Worm (Caenorhabditis elegans) whole organism, L2 larva: Measurements from ENCODE around the gene dur-1.

Source experiments
- C34F6.9 ChIP-seq: fragments of 150-350 bp; optimal IDR thresholded peaks from 2 replicates; lab custom pipeline; 2014; ENCODE audit warnings: missing biosample characterization, missing genetic modification characterization
- F13H6.1 ChIP-seq: sonication (generic microtip); optimal IDR thresholded peaks from 2 replicates; lab custom pipeline; 2016; ENCODE audit warnings: missing genetic modification characterization, missing compliant biosample characterization
- ZK546.5 ChIP-seq: sonication (generic microtip); optimal IDR thresholded peaks from 2 replicates; lab custom pipeline; 2017; ENCODE audit warnings: missing biosample characterization, missing genetic modification characterization
- alr-1 ChIP-seq: fragments of 150-350 bp; optimal IDR thresholded peaks from 2 replicates; lab custom pipeline; 2014; ENCODE audit warnings: missing biosample characterization, missing genetic modification characterization
- aly-2 ChIP-seq: fragments of 150-350 bp; optimal IDR thresholded peaks from 2 replicates; lab custom pipeline; 2014; ENCODE audit warnings: missing biosample characterization, missing genetic modification characterization
- ama-1 ChIP-seq: fragments of 150-350 bp; optimal IDR thresholded peaks from 2 replicates; lab custom pipeline; 2018; ENCODE audit warnings: inconsistent platforms
- blmp-1 ChIP-seq: sonication (generic microtip); optimal IDR thresholded peaks from 2 replicates; lab custom pipeline; 2017; ENCODE audit warnings: missing genetic modification characterization, mild to moderate bottlenecking, missing compliant biosample characterization, antibody characterized with exemption, moderate library complexity; ENCODE audit not compliant: insufficient read depth
- ceh-16 ChIP-seq: fragments of 150-350 bp; optimal IDR thresholded peaks from 2 replicates; lab custom pipeline; 2014; ENCODE audit warnings: missing biosample characterization, missing genetic modification characterization
- ceh-82 ChIP-seq: fragments of 150-350 bp; optimal IDR thresholded peaks from 2 replicates; lab custom pipeline; 2014; ENCODE audit warnings: missing biosample characterization, missing genetic modification characterization
- crh-2 ChIP-seq: sonication (generic microtip); optimal IDR thresholded peaks from 2 replicates; lab custom pipeline; 2017; ENCODE audit warnings: missing biosample characterization, missing genetic modification characterization
- dmd-4 ChIP-seq: sonication (generic microtip); optimal IDR thresholded peaks from 2 replicates; lab custom pipeline; 2017; ENCODE audit warnings: missing biosample characterization, missing genetic modification characterization
- egl-27 ChIP-seq: sonication (generic microtip); optimal IDR thresholded peaks from 3 replicates; lab custom pipeline; 2017; ENCODE audit warnings: missing biosample characterization, missing genetic modification reagents, missing genetic modification characterization
- elt-1 ChIP-seq: fragments of 150-350 bp; optimal IDR thresholded peaks from 2 replicates; lab custom pipeline; 2014; ENCODE audit warnings: missing biosample characterization, missing genetic modification characterization
- elt-3 ChIP-seq: sonication (generic microtip); optimal IDR thresholded peaks from 2 replicates; lab custom pipeline; 2017; ENCODE audit warnings: missing biosample characterization, missing genetic modification characterization
- fos-1 ChIP-seq: fragments of 150-350 bp; optimal IDR thresholded peaks from 2 replicates; lab custom pipeline; 2014; ENCODE audit warnings: missing biosample characterization, missing genetic modification characterization
- gmeb-1 ChIP-seq: fragments of 150-350 bp; optimal IDR thresholded peaks from 2 replicates; lab custom pipeline; 2014; ENCODE audit warnings: missing biosample characterization, missing genetic modification characterization
- lin-13 ChIP-seq: fragments of 150-350 bp; optimal IDR thresholded peaks from 2 replicates; lab custom pipeline; 2014; ENCODE audit warnings: missing biosample characterization, missing genetic modification reagents, missing genetic modification characterization
- lin-39 ChIP-seq: fragments of 150-350 bp; optimal IDR thresholded peaks from 2 replicates; lab custom pipeline; 2014; ENCODE audit warnings: missing biosample characterization, missing genetic modification reagents, missing genetic modification characterization
- lsy-2 ChIP-seq, 2 experiments: fragments of 150-350 bp in 1 of 2; sonication (generic microtip) in 1 of 2; optimal IDR thresholded peaks; 2 replicates each; lab custom pipeline; 2014 to 2017; ENCODE audit warnings: missing biosample characterization in 2 of 2, missing genetic modification characterization in 2 of 2
- mab-5 ChIP-seq: fragments of 150-350 bp; optimal IDR thresholded peaks from 2 replicates; lab custom pipeline; 2014; ENCODE audit warnings: missing biosample characterization, missing genetic modification characterization
- mbf-1 ChIP-seq: sonication (generic microtip); optimal IDR thresholded peaks from 2 replicates; lab custom pipeline; 2017; ENCODE audit warnings: missing biosample characterization, missing genetic modification characterization
- mdl-1 ChIP-seq, 2 experiments: fragments of 150-350 bp in 1 of 2; sonication (generic microtip) in 1 of 2; optimal IDR thresholded peaks; 2 replicates each; lab custom pipeline; 2017; ENCODE audit warnings: missing biosample characterization in 2 of 2, missing genetic modification characterization in 2 of 2
- nhr-11 ChIP-seq: fragments of 150-350 bp; optimal IDR thresholded peaks from 2 replicates; lab custom pipeline; 2014; ENCODE audit warnings: missing biosample characterization, missing genetic modification characterization
- nhr-129 ChIP-seq: fragments of 150-350 bp; optimal IDR thresholded peaks from 2 replicates; lab custom pipeline; 2014; ENCODE audit warnings: missing biosample characterization, missing genetic modification characterization
- nhr-21 ChIP-seq: fragments of 150-350 bp; optimal IDR thresholded peaks from 2 replicates; lab custom pipeline; 2014; ENCODE audit warnings: missing biosample characterization, missing genetic modification characterization
- nhr-25 ChIP-seq: fragments of 150-350 bp; sonication (generic microtip); optimal IDR thresholded peaks from 3 replicates; lab custom pipeline; 2014; ENCODE audit warnings: missing biosample characterization, missing genetic modification characterization
- nhr-77 ChIP-seq: fragments of 150-350 bp; optimal IDR thresholded peaks from 2 replicates; lab custom pipeline; 2014; ENCODE audit warnings: missing biosample characterization, missing genetic modification characterization
- peb-1 ChIP-seq: fragments of 150-350 bp; optimal IDR thresholded peaks from 2 replicates; lab custom pipeline; 2014; ENCODE audit warnings: missing biosample characterization, missing genetic modification characterization
- sem-4 ChIP-seq: fragments of 150-350 bp; optimal IDR thresholded peaks from 2 replicates; lab custom pipeline; 2014; ENCODE audit warnings: missing biosample characterization, missing genetic modification reagents, missing genetic modification characterization
- skn-1 ChIP-seq: sonication (generic microtip); optimal IDR thresholded peaks from 2 replicates; lab custom pipeline; 2017; ENCODE audit warnings: missing biosample characterization, missing genetic modification characterization
- sma-3 ChIP-seq: sonication (generic microtip); optimal IDR thresholded peaks from 2 replicates; lab custom pipeline; 2016; ENCODE audit warnings: missing genetic modification reagents, missing genetic modification characterization, missing compliant biosample characterization
- sma-9 ChIP-seq, 2 experiments: fragments of 150-350 bp in 1 of 2; sonication (generic microtip) in 1 of 2; optimal IDR thresholded peaks; 2 replicates each; lab custom pipeline; 2014 to 2016; ENCODE audit warnings: missing genetic modification characterization in 2 of 2, mild to moderate bottlenecking in 1 of 2, missing biosample characterization in 1 of 2, missing compliant biosample characterization in 1 of 2, missing genetic modification reagents in 1 of 2, moderate library complexity in 1 of 2
- snpc-4 ChIP-seq: fragments of 150-350 bp; optimal IDR thresholded peaks from 2 replicates; lab custom pipeline; 2014; ENCODE audit warnings: missing biosample characterization, missing genetic modification characterization
- unc-39 ChIP-seq: fragments of 150-350 bp; optimal IDR thresholded peaks from 2 replicates; lab custom pipeline; 2014; ENCODE audit warnings: missing biosample characterization, missing genetic modification characterization
- unc-55 ChIP-seq: fragments of 150-350 bp; sonication (generic microtip); optimal IDR thresholded peaks from 3 replicates; lab custom pipeline; 2014; ENCODE audit warnings: missing biosample characterization, missing genetic modification reagents, missing genetic modification characterization
- zag-1 ChIP-seq: fragments of 150-350 bp; optimal IDR thresholded peaks from 2 replicates; lab custom pipeline; 2014; ENCODE audit warnings: missing biosample characterization, missing genetic modification characterization
- ztf-1 ChIP-seq: fragments of 200-800 bp; sonication (Bioruptor generic); conservative IDR thresholded peaks from 2 replicates; pipeline ENCODE4 v1.3.6; 2022; ENCODE audit warnings: missing genetic modification characterization, missing compliant biosample characterization
- ztf-11 ChIP-seq: sonication (generic microtip); optimal IDR thresholded peaks from 2 replicates; lab custom pipeline; 2017; ENCODE audit warnings: missing biosample characterization, missing genetic modification characterization
- ztf-4 ChIP-seq: fragments of 150-350 bp; optimal IDR thresholded peaks from 2 replicates; lab custom pipeline; 2014; ENCODE audit warnings: missing biosample characterization, missing genetic modification characterization

The dur-1 gene

DNA sequence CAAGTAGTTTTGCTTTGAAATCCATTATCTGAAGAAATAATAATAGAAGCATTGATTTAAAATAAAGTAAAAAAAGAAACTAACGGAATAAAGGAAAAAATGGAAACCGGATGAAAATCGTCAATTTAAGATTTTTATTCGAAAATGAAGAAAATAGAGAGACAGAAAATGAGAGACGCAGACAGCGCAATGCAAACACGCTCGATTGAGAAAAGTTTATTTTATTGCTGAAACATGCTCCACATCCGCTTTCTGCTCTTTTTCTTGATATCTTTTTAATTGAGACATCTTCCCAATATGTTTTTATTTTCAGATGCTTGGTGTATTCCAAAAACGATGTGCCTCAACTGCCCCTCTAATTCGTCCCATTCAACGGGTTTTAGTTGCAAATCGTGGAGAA, 43.8 kb downstream of the dur-1 start, which contains the start of the genes prp-18 and mccc-1:
prp-18 (minus strand) TSS at position 127 of the 400 bp plus-strand sequence.
mccc-1 (plus strand) TSS at position 314 of the 400 bp plus-strand sequence.
- peak; percentile 60 for TF ChIP-seq crh-2
- TF ChIP-seq gmeb-1 (tag; lab: Kevin White, UChicago) = peak; percentile 21
- TF ChIP-seq nhr-129 (tag; lab: Kevin White, UChicago) = peak; percentile 51
- no peak for TF ChIP-seq ztf-11 (tag; lab: Kevin White, UChicago)
- TF ChIP-seq unc-55 (GFP tag; lab: Kevin White, UChicago) = peak; percentile 82
- peak; percentile 90 for TF ChIP-seq C34F6.9 (tag; lab: Kevin White, UChicago)
- peak; percentile 47 for TF ChIP-seq fos-1
- peak; percentile 23 for TF ChIP-seq sma-9 (GFP tag; optimal IDR thresholded peaks at IDR 0.05; lab: Kevin White, UChicago)
- TF ChIP-seq sma-9 (tag; optimal IDR thresholded peaks at IDR 0.05; lab: Kevin White, UChicago) = no peak
- TF ChIP-seq lin-39 (tag; lab: Kevin White, UChicago) = no peak
- TF ChIP-seq sem-4 (tag; lab: Kevin White, UChicago) = peak; percentile 11
- TF ChIP-seq, all 48 proteins: peak for 8

DNA sequence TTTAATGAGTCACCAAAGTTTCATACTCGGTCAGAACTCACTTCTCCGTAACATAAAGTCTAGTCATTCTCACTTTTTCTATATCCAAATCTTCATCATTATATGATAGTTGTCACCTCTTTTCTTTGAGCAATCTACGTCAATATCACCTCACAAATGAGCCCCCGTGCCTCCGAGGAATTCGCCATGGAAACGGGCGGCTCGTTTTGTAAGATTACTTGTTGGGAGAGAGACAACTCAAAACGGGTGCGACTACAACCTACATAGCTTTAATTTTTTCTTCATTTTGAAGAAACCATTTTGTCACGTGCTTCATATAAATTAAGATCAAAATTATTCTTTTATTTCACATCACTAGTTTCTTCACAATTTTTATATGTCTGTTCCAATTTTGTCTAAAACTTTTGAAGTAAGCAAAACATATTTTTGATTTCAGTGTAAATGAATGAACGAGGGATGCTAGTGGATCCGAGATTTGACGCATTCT, 49.1 kb downstream of the dur-1 start, which contains the start of gene nhr-4:
nhr-4 (plus strand) TSS at position 437 of the 487 bp plus-strand sequence.
- no peak for TF ChIP-seq mdl-1 (tag; optimal IDR thresholded peaks at IDR 0.05; lab: Kevin White, UChicago)
- no peak for TF ChIP-seq sma-9 (GFP tag; optimal IDR thresholded peaks at IDR 0.05; lab: Kevin White, UChicago)
- TF ChIP-seq sma-9 (tag; optimal IDR thresholded peaks at IDR 0.05; lab: Kevin White, UChicago) = no peak
- TF ChIP-seq nhr-25 (tag; lab: Kevin White, UChicago) = no peak
- TF ChIP-seq snpc-4 (tag; lab: Kevin White, UChicago) = no peak
- TF ChIP-seq lin-13 (GFP tag; lab: Kevin White, UChicago) = no peak
- no peak for TF ChIP-seq ztf-4
- TF ChIP-seq ceh-82 (tag; lab: Kevin White, UChicago) = no peak
- TF ChIP-seq mab-5 (tag; lab: Kevin White, UChicago) = no peak
- TF ChIP-seq nhr-21 (tag; lab: Kevin White, UChicago) = no peak

DNA sequence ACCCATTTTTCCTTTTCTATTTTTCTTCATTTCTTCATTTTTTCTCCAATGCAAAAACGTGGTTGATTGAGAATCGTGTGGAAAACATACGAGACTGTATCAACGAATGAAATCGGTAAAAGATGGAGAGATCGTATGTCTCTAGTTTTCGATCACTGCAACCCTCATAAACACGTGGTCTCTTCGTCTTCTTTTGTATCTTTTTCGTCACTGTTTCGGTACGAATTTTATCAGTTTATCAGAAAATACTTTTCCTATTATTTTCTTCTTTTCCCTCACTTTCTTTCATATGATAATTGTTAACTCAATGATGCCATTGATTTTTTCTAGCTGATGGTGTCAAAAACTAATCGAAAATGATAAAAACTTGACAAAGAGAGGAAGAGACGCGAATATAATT, 52.4 kb downstream of the dur-1 start:
- TF ChIP-seq elt-3 (tag; lab: Kevin White, UChicago) (no peak), nhr-129 (tag; lab: Kevin White, UChicago) (peak; percentile 37), lin-13 (GFP tag; lab: Kevin White, UChicago) (no peak), sma-3 (GFP tag; lab: Kevin White, UChicago) (peak; percentile 54), sma-9 (GFP tag; optimal IDR thresholded peaks at IDR 0.05; lab: Kevin White, UChicago) (peak; percentile 91), sma-9 (tag; optimal IDR thresholded peaks at IDR 0.05; lab: Kevin White, UChicago) (no peak), ZK546.5 (tag; lab: Kevin White, UChicago) (no peak), alr-1 (tag; lab: Kevin White, UChicago) (no peak), ama-1 (lab: Kevin White, UChicago) (no peak), nhr-21 (tag; lab: Kevin White, UChicago) (peak; percentile 75), ztf-11 (tag; lab: Kevin White, UChicago) (no peak), gmeb-1 (tag; lab: Kevin White, UChicago) (peak; percentile 40), snpc-4 (tag; lab: Kevin White, UChicago) (no peak), ztf-4 (peak; percentile 45), ceh-82 (tag; lab: Kevin White, UChicago) (no peak), crh-2 (peak; percentile 53), lin-39 (tag; lab: Kevin White, UChicago) (no peak), fos-1 (peak; percentile 95), blmp-1 (tag; lab: Kevin White, UChicago) (peak; percentile 79), mdl-1 (tag; optimal IDR thresholded peaks at IDR 0.05; lab: Kevin White, UChicago) (peak in 1 of 2 experiments; percentile 47), skn-1 (tag; lab: Kevin White, UChicago) (no peak), nhr-25 (tag; lab: Kevin White, UChicago) (peak; percentile 81), lsy-2 (tag; optimal IDR thresholded peaks at IDR 0.05; lab: Kevin White, UChicago) (peak in 1 of 2 experiments; percentile 38), nhr-11 (tag; lab: Kevin White, UChicago) (no peak), zag-1 (tag; lab: Kevin White, UChicago) (no peak), dmd-4 (no peak)

DNA sequence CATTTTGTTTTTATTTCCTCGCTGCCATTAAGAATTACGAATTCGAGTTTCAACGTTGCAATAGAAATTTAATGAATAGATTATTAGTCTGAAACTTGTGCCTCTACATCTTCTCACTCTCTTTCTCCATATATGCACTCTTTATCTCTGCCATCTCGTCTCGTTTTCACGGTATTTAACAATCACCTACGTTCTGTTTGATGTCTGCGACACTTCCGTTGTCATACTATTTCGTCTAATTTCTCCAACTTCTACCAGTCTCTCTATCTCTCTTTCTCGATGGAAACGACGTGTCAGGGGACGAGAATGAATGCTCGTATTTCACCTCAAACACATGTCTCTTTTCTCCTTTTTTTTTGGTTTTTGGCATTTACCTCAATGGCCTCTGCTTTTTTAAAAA, 54.2 kb downstream of the dur-1 start:
- TF ChIP-seq sma-9 (GFP tag; optimal IDR thresholded peaks at IDR 0.05; lab: Kevin White, UChicago) = peak; percentile 68
- TF ChIP-seq sma-9 (tag; optimal IDR thresholded peaks at IDR 0.05; lab: Kevin White, UChicago) = no peak
- no peak for TF ChIP-seq peb-1 (tag; lab: Kevin White, UChicago)
- peak; percentile 25 for TF ChIP-seq nhr-25 (tag; lab: Kevin White, UChicago)
- peak; percentile 28 for TF ChIP-seq lin-13 (GFP tag; lab: Kevin White, UChicago)
- peak; percentile 64 for TF ChIP-seq fos-1
- peak; percentile 73 for TF ChIP-seq F13H6.1 (tag; lab: Kevin White, UChicago)
- TF ChIP-seq ama-1 (lab: Kevin White, UChicago) = peak; percentile 36
- no peak for TF ChIP-seq unc-39 (tag; lab: Kevin White, UChicago)
- TF ChIP-seq elt-3 (tag; lab: Kevin White, UChicago) = no peak
- TF ChIP-seq aly-2 = no peak
- TF ChIP-seq dmd-4 = no peak
- no peak for TF ChIP-seq zag-1 (tag; lab: Kevin White, UChicago)
- TF ChIP-seq gmeb-1 (tag; lab: Kevin White, UChicago) = peak; percentile 11
- peak; percentile 14 for TF ChIP-seq blmp-1 (tag; lab: Kevin White, UChicago)
- TF ChIP-seq nhr-11 (tag; lab: Kevin White, UChicago) = no peak
- peak; percentile 78 for TF ChIP-seq nhr-129 (tag; lab: Kevin White, UChicago)
- TF ChIP-seq ceh-16 (tag; lab: Kevin White, UChicago) = peak; percentile 61
- TF ChIP-seq crh-2 = peak; percentile 90
- TF ChIP-seq lsy-2 (tag; optimal IDR thresholded peaks at IDR 0.05; lab: Kevin White, UChicago) = peak in 1 of 2 experiments; percentile 56
- peak; percentile 61 for TF ChIP-seq C34F6.9 (tag; lab: Kevin White, UChicago)
- no peak for TF ChIP-seq ceh-82 (tag; lab: Kevin White, UChicago)
- TF ChIP-seq ztf-1 = no peak
- no peak for TF ChIP-seq elt-1 (tag; lab: Kevin White, UChicago)
- TF ChIP-seq egl-27 (tag; lab: Kevin White, UChicago) = peak; percentile 53
- TF ChIP-seq mdl-1 (tag; optimal IDR thresholded peaks at IDR 0.05; lab: Kevin White, UChicago) = peak in 1 of 2 experiments; percentile 23
- TF ChIP-seq sem-4 (tag; lab: Kevin White, UChicago) = no peak
- TF ChIP-seq nhr-77 (tag; lab: Kevin White, UChicago) = no peak
- TF ChIP-seq skn-1 (tag; lab: Kevin White, UChicago) = no peak
- TF ChIP-seq lin-39 (tag; lab: Kevin White, UChicago) = no peak
- no peak for TF ChIP-seq mbf-1 (tag; lab: Kevin White, UChicago)
- TF ChIP-seq sma-3 (GFP tag; lab: Kevin White, UChicago) = peak; percentile 10
